Worm (Caenorhabditis elegans) whole organism, young adult: ENCODE data around the gene clec-172.

Experiments
- Y53G8AR.9 ChIP-seq: fragments of 200-800 bp; sonication (Bioruptor generic); conservative IDR thresholded peaks from 2 replicates; pipeline ENCODE4 v1.3.6; 2022; ENCODE audit warnings: missing genetic modification reagents, missing genetic modification characterization, missing compliant biosample characterization
- attf-5 ChIP-seq: fragments of 200-800 bp; sonication (Bioruptor generic); optimal IDR thresholded peaks from 2 replicates; lab custom pipeline; 2018; ENCODE audit warnings: mild to moderate bottlenecking, missing genetic modification characterization, missing compliant biosample characterization
- lin-54 ChIP-seq: fragments of 200-800 bp; sonication (Bioruptor generic); optimal IDR thresholded peaks from 2 replicates; lab custom pipeline; 2018; ENCODE audit warnings: mild to moderate bottlenecking, missing genetic modification characterization, missing compliant biosample characterization
- nhr-90 ChIP-seq: sonication (generic microtip); optimal IDR thresholded peaks from 2 replicates; lab custom pipeline; 2016; ENCODE audit warnings: missing genotype, mild to moderate bottlenecking, missing genetic modification characterization, missing compliant biosample characterization
- pha-4 ChIP-seq: fragments of 150-350 bp; sonication (generic microtip); optimal IDR thresholded peaks from 2 replicates; lab custom pipeline; 2014; ENCODE audit warnings: missing biosample characterization, missing genetic modification reagents, missing genetic modification characterization
- tlf-1 ChIP-seq: fragments of 200-800 bp; sonication (Bioruptor generic); optimal IDR thresholded peaks from 2 replicates; lab custom pipeline; 2018; ENCODE audit warnings: mild to moderate bottlenecking, missing genetic modification characterization, missing compliant biosample characterization

DNA sequence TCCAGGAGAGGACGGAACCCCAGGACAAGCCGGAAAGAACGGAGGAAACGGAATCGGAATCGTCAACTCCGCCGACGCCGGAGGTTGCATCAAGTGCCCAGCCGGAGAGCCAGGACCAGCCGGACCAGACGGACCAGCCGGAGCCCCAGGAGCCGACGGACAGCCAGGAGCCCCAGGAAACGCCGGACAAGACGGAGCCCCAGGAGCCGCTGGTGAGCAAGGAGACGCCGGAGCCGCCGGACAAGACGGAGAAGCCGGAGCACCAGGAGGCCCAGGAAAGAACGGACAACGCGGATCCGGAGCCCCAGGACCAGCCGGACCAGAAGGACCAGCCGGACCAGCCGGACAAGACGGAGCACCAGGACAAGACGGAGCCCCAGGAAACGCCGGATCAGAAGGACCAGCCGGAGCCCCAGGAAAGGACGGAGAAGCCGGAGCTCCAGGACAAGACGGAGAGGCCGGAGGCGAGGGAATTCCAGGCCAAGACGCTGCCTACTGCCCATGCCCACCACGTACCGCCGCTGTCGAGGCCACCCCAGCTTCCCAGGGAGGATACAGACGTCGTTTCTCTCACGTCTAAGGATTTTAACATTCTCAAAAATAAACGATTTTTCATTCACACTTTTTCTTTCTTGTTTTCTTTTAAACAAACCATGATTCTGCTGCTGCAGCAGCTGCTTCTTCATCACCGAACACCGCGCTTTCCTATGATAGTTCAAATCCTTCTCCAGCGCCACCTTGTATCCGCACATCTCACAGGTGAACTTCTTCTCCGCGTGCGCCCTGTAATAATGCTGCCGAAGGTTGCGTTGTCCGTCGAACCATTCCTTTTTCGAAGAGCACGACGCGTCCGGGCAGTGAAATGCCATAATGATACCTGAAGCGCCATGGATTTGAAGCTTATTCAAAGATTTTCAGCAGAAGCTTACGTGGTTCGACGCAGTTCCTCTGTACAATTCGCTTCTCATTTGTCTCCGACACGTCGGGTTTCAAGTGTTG is 33.0 kb upstream of the clec-172 start:
- TF ChIP-seq nhr-90 (tag; lab: Kevin White, UChicago): no peak
- no peak for TF ChIP-seq lin-54 (GFP tag; lab: Kevin White, UChicago)
- TF ChIP-seq attf-5 (GFP tag; lab: Kevin White, UChicago): no peak
- no peak for TF ChIP-seq tlf-1
- no peak for TF ChIP-seq pha-4 (tag; lab: Kevin White, UChicago)
- no peak for TF ChIP-seq Y53G8AR.9 (GFP tag; lab: Robert Waterston, UW)
